Fruit fly (Drosophila melanogaster) whole organism, embryonic: ENCODE results near the gene RpS25.

Experiments
- ATbp ChIP-seq: fragments of 200-800 bp; sonication (Bioruptor generic); optimal IDR thresholded peaks from 2 replicates; lab custom pipeline; 2017; ENCODE audit warnings: missing biosample characterization, mild to moderate bottlenecking, missing genetic modification characterization, missing genetic modification reagents
- CG10366 ChIP-seq: fragments of 200-800 bp; sonication (Bioruptor generic); IDR thresholded peaks from 2 replicates; pipeline ENCODE4 v1.3.6; 2022; ENCODE audit warnings: missing biosample characterization, missing genetic modification characterization
- CG11398 ChIP-seq: fragments of 200-800 bp; sonication (Bioruptor generic); optimal IDR thresholded peaks from 2 replicates; lab custom pipeline; 2016; ENCODE audit warnings: missing biosample characterization, missing genetic modification characterization
- CG11695 ChIP-seq: fragments of 200-800 bp; sonication (Bioruptor generic); IDR thresholded peaks from 3 replicates; pipeline ENCODE4 v1.3.6; 2022; ENCODE audit warnings: missing biosample characterization, missing genetic modification characterization
- CG11696 ChIP-seq: fragments of 200-800 bp; sonication (Bioruptor generic); IDR thresholded peaks from 2 replicates; pipeline ENCODE4 v1.3.6; 2022; ENCODE audit warnings: missing biosample characterization, missing genetic modification characterization
- CG1603 ChIP-seq: fragments of 200-800 bp; sonication (Bioruptor generic); optimal IDR thresholded peaks from 2 replicates; lab custom pipeline; 2019; ENCODE audit warnings: missing biosample characterization, mild to moderate bottlenecking, missing genetic modification characterization, moderate library complexity
- CG16815 ChIP-seq: fragments of 200-800 bp; sonication (Bioruptor generic); optimal IDR thresholded peaks from 3 replicates; lab custom pipeline; 2017; ENCODE audit warnings: missing biosample characterization, mild to moderate bottlenecking, missing genetic modification characterization
- CG17186 ChIP-seq: fragments of 200-800 bp; sonication (Bioruptor generic); optimal IDR thresholded peaks from 3 replicates; lab custom pipeline; 2017; ENCODE audit warnings: missing biosample characterization, missing genetic modification reagents, missing genetic modification characterization
- CG17328 ChIP-seq: fragments of 200-800 bp; sonication (Bioruptor generic); IDR thresholded peaks from 2 replicates; pipeline ENCODE4 v1.3.6; 2022; ENCODE audit warnings: missing biosample characterization, missing genetic modification characterization
- CG1832 ChIP-seq: fragments of 200-800 bp; sonication (Bioruptor generic); optimal IDR thresholded peaks from 2 replicates; lab custom pipeline; 2017; ENCODE audit warnings: missing biosample characterization, mild to moderate bottlenecking, missing genetic modification characterization, inconsistent platforms
- CG2120 ChIP-seq: fragments of 200-800 bp; sonication (Bioruptor generic); optimal IDR thresholded peaks from 3 replicates; lab custom pipeline; 2016; ENCODE audit warnings: missing biosample characterization, missing genetic modification characterization
- CG2889 ChIP-seq: fragments of 200-800 bp; sonication (Bioruptor generic); IDR thresholded peaks from 3 replicates; pipeline ENCODE4 v1.3.6; 2022; ENCODE audit warnings: missing biosample characterization, missing genetic modification characterization
- CG33557 ChIP-seq: fragments of 200-800 bp; sonication (Bioruptor generic); optimal IDR thresholded peaks from 2 replicates; lab custom pipeline; 2019; ENCODE audit warnings: missing biosample characterization, mild to moderate bottlenecking, missing genetic modification characterization, moderate library complexity
- CG34224 ChIP-seq: fragments of 200-800 bp; sonication (Bioruptor generic); IDR thresholded peaks from 3 replicates; pipeline ENCODE4 v1.3.6; 2022; ENCODE audit warnings: missing biosample characterization, missing genetic modification characterization; ENCODE audit not compliant: partially characterized antibody
- CG4404 ChIP-seq: fragments of 200-800 bp; sonication (Bioruptor generic); IDR thresholded peaks from 2 replicates; pipeline ENCODE4 v1.3.6; 2022; ENCODE audit warnings: missing biosample characterization, missing genetic modification characterization
- CG7372 ChIP-seq: fragments of 200-800 bp; sonication (Bioruptor generic); IDR thresholded peaks from 2 replicates; pipeline ENCODE4 v1.3.6; 2022; ENCODE audit warnings: missing biosample characterization, missing genetic modification characterization
- CG8290 ChIP-seq, 3 experiments: fragments of 200-800 bp; sonication (Bioruptor generic); optimal IDR thresholded peaks; 2 replicates each; lab custom pipeline; 2016 to 2019; ENCODE audit warnings: missing biosample characterization in 3 of 3, missing genetic modification characterization in 3 of 3, mild to moderate bottlenecking in 2 of 3, moderate library complexity in 1 of 3
- CG8388 ChIP-seq: fragments of 200-800 bp; sonication (Bioruptor generic); optimal IDR thresholded peaks from 2 replicates; lab custom pipeline; 2019; ENCODE audit warnings: missing biosample characterization, mild to moderate bottlenecking, missing genetic modification characterization, moderate library complexity
- CG8765 ChIP-seq: fragments of 200-800 bp; sonication (Bioruptor generic); IDR thresholded peaks from 2 replicates; pipeline ENCODE4 v1.3.6; 2022; ENCODE audit warnings: missing biosample characterization, missing genetic modification characterization
- CG9876 ChIP-seq: fragments of 200-800 bp; sonication (Bioruptor generic); optimal IDR thresholded peaks from 2 replicates; lab custom pipeline; 2016; ENCODE audit warnings: missing biosample characterization, missing genetic modification characterization
- CrebB ChIP-seq: fragments of 200-800 bp; sonication (Bioruptor generic); optimal IDR thresholded peaks from 3 replicates; lab custom pipeline; 2018; ENCODE audit warnings: missing biosample characterization, mild to moderate bottlenecking, missing genetic modification characterization
- Dek ChIP-seq: fragments of 200-800 bp; sonication (Bioruptor generic); optimal IDR thresholded peaks from 3 replicates; lab custom pipeline; 2019; ENCODE audit warnings: missing biosample characterization, mild to moderate bottlenecking, missing genetic modification characterization, moderate library complexity
- Dfd ChIP-seq, 2 experiments: fragments of >200 bp; optimal IDR thresholded peaks; 2 replicates each; lab custom pipeline; 2017; ENCODE audit warnings: missing biosample characterization in 2 of 2, missing genetic modification characterization in 2 of 2
- Dll ChIP-seq: fragments of 200-800 bp; sonication (Bioruptor generic); IDR thresholded peaks from 4 replicates; pipeline ENCODE4 v1.3.6; 2022; ENCODE audit warnings: missing biosample characterization, missing genetic modification characterization; ENCODE audit not compliant: partially characterized antibody
- Dref ChIP-seq: fragments of 200-800 bp; sonication (Bioruptor generic); IDR thresholded peaks from 2 replicates; pipeline ENCODE4 v1.3.6; 2022; ENCODE audit warnings: missing biosample characterization, missing genetic modification characterization
- Fer2 ChIP-seq: fragments of 200-800 bp; sonication (Bioruptor generic); optimal IDR thresholded peaks from 2 replicates; lab custom pipeline; 2018; ENCODE audit warnings: missing biosample characterization, mild to moderate bottlenecking, missing genetic modification characterization, moderate library complexity
- HLHmδ ChIP-seq: fragments of 200-800 bp; sonication (Bioruptor generic); optimal IDR thresholded peaks from 2 replicates; lab custom pipeline; 2018; ENCODE audit warnings: missing biosample characterization, mild to moderate bottlenecking, missing genetic modification characterization, moderate library complexity
- Hr3 ChIP-seq: fragments of 200-800 bp; sonication (Bioruptor generic); optimal IDR thresholded peaks from 3 replicates; lab custom pipeline; 2016; ENCODE audit warnings: missing biosample characterization, missing genetic modification characterization
- Jarid2 ChIP-seq: fragments of 200-800 bp; sonication (Bioruptor generic); optimal IDR thresholded peaks from 3 replicates; lab custom pipeline; 2017; ENCODE audit warnings: mild to moderate bottlenecking, missing biosample characterization, missing genetic modification reagents, missing genetic modification characterization
- Mrtf ChIP-seq: fragments of 200-800 bp; sonication (Bioruptor generic); IDR thresholded peaks from 3 replicates; pipeline ENCODE4 v1.3.6; 2022; ENCODE audit warnings: missing biosample characterization, missing genetic modification characterization
- NC2α ChIP-seq: fragments of 200-800 bp; sonication (Bioruptor generic); optimal IDR thresholded peaks from 2 replicates; lab custom pipeline; 2016; ENCODE audit warnings: missing biosample characterization, missing genetic modification characterization
- Nf-YA ChIP-seq: fragments of 200-800 bp; sonication (Bioruptor generic); IDR thresholded peaks from 2 replicates; pipeline ENCODE4 v1.3.6; 2022; ENCODE audit warnings: missing biosample characterization, missing genetic modification characterization
- Nf-YB ChIP-seq: fragments of 200-800 bp; sonication (Bioruptor generic); optimal IDR thresholded peaks from 3 replicates; lab custom pipeline; 2019; ENCODE audit warnings: missing biosample characterization, mild to moderate bottlenecking, missing genetic modification characterization, moderate library complexity
- Rx ChIP-seq: fragments of 200-800 bp; sonication (Bioruptor generic); IDR thresholded peaks from 2 replicates; pipeline ENCODE4 v1.3.6; 2022; ENCODE audit warnings: missing biosample characterization, missing genetic modification characterization
- Sox100B ChIP-seq: fragments of 200-800 bp; sonication (Bioruptor generic); optimal IDR thresholded peaks from 3 replicates; lab custom pipeline; 2018; ENCODE audit warnings: missing biosample characterization, mild to moderate bottlenecking, missing genetic modification characterization
- Sry-δ ChIP-seq: fragments of 200-800 bp; sonication (Bioruptor generic); optimal IDR thresholded peaks from 2 replicates; lab custom pipeline; 2016; ENCODE audit warnings: missing biosample characterization, missing genetic modification characterization
- aop ChIP-seq: fragments of 200-800 bp; sonication (Bioruptor generic); IDR thresholded peaks from 2 replicates; pipeline ENCODE4 v1.3.6; 2022; ENCODE audit warnings: missing biosample characterization, missing genetic modification characterization
- ap ChIP-seq: fragments of 200-800 bp; sonication (Bioruptor generic); IDR thresholded peaks from 2 replicates; pipeline ENCODE4 v1.3.6; 2022; ENCODE audit warnings: missing biosample characterization, missing genetic modification characterization
- bab2 ChIP-seq: fragments of 200-800 bp; sonication (Bioruptor generic); optimal IDR thresholded peaks from 2 replicates; lab custom pipeline; 2016; ENCODE audit warnings: missing biosample characterization, missing genetic modification characterization
- chinmo ChIP-seq: fragments of 200-800 bp; sonication (Bioruptor generic); IDR thresholded peaks from 4 replicates; pipeline ENCODE4 v1.3.6; 2022; ENCODE audit warnings: missing biosample characterization, missing genetic modification characterization; ENCODE audit not compliant: partially characterized antibody
- corto ChIP-seq: fragments of 200-800 bp; sonication (Bioruptor generic); optimal IDR thresholded peaks from 2 replicates; lab custom pipeline; 2016; ENCODE audit warnings: missing biosample characterization, mild to moderate bottlenecking, missing genetic modification characterization, moderate library complexity
- emc ChIP-seq: fragments of 200-800 bp; sonication (Bioruptor generic); optimal IDR thresholded peaks from 2 replicates; lab custom pipeline; 2016; ENCODE audit warnings: missing biosample characterization, missing genetic modification characterization
- gce ChIP-seq: fragments of 200-800 bp; sonication (Bioruptor generic); IDR thresholded peaks from 3 replicates; pipeline ENCODE4 v1.3.6; 2022; ENCODE audit warnings: missing biosample characterization, missing genetic modification characterization
- insv ChIP-seq, 2 experiments: fragments of 200-800 bp; sonication (Bioruptor generic); optimal IDR thresholded peaks; 3 replicates each; lab custom pipeline; 2016 to 2018; ENCODE audit warnings: missing biosample characterization in 2 of 2, missing genetic modification characterization in 2 of 2
- otp ChIP-seq: fragments of 200-800 bp; sonication (Bioruptor generic); IDR thresholded peaks from 3 replicates; pipeline ENCODE4, ENCODE4 v1.3.6; 2022; ENCODE audit warnings: missing biosample characterization, missing genetic modification characterization
- pb ChIP-seq: fragments of 200-800 bp; sonication (Bioruptor generic); optimal IDR thresholded peaks from 3 replicates; lab custom pipeline; 2016; ENCODE audit warnings: missing biosample characterization, missing genetic modification characterization
- sens-2 ChIP-seq: fragments of 200-800 bp; sonication (Bioruptor generic); IDR thresholded peaks from 2 replicates; pipeline ENCODE4 v1.3.6; 2022; ENCODE audit warnings: missing biosample characterization, missing genetic modification characterization
- sim ChIP-seq: fragments of 200-800 bp; sonication (Bioruptor generic); IDR thresholded peaks from 2 replicates; pipeline ENCODE4 v1.3.6; 2022; ENCODE audit warnings: missing biosample characterization, missing genetic modification characterization
- toy ChIP-seq: fragments of 200-800 bp; sonication (Bioruptor generic); IDR thresholded peaks from 2 replicates; pipeline ENCODE4 v1.3.6; 2022; ENCODE audit warnings: missing biosample characterization, missing genetic modification characterization
- zfh2 ChIP-seq: fragments of 200-800 bp; sonication (Bioruptor generic); optimal IDR thresholded peaks from 2 replicates; lab custom pipeline; 2016; ENCODE audit warnings: missing biosample characterization, missing genetic modification characterization

The RpS25 gene

DNA sequence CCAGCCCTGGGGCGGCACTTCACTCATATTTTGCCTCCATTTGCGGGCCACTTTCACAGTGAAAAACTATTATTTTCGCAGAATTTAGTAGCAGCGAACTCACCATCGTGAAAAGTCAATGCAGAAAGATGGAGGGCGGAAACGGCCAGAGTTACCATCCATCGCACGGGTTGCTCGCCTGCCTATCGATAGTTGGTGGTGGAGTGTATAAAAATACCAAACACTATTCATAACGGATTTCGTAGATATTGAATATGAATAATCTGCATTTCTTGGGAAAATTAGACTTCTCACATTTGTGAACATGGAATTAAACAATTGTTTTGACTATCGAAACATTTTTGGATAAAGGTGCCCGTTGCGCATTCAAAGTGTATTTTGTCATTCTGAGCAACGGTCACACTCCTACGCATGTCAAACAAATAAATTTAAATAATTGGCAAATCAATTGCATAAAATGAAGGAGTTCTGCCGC, at the start of gene RpS25, which contains the start of gene CG4820 (continued):
- TF ChIP-seq CG17328 (GFP tag; lab: Robert Waterston, UW) (peak; percentile 87), Hr3 (GFP tag; lab: Kevin White, UChicago) (peak; percentile 71), toy (peak; percentile 36; the same call in 1 of the 2 replicates), Nf-YB (peak; percentile 77), CG4404 (GFP tag; lab: Robert Waterston, UW) (peak; percentile 35; the same call in 1 of the 2 replicates), sim (GFP tag; lab: Robert Waterston, UW) (peak; percentile 71), zfh2 (peak; percentile 70), otp (GFP tag; lab: Robert Waterston, UW) (peak; percentile 90), CG16815 (GFP tag; lab: Kevin White, UChicago) (peak; percentile 57), NC2α (GFP tag; lab: Kevin White, UChicago) (peak; percentile 84), Rx (GFP tag; lab: Robert Waterston, UW) (peak; percentile 79), HLHmδ (GFP tag; lab: Kevin White, UChicago) (peak; percentile 99), CG33557 (GFP tag; lab: Kevin White, UChicago) (peak; percentile 92), CG8765 (no peak), Dfd (GFP tag; optimal IDR thresholded peaks at IDR 0.05; lab: Kevin White, UChicago) (no peak), Dek (tag; lab: Kevin White, UChicago) (peak; percentile 71), Dll (GFP tag; lab: Robert Waterston, UW) (peak; percentile 93), CG2889 (0 out of 3 replicates have a peak, but pooled peaks have one; percentile 21), gce (GFP tag; lab: Robert Waterston, UW) (peak; percentile 86; the same call in 2 of the 3 replicates), corto (GFP tag; lab: Kevin White, UChicago) (no peak), Fer2 (tag; lab: Kevin White, UChicago) (peak; percentile 85), pb (peak; percentile 93), CG11695 (GFP tag; lab: Robert Waterston, UW) (peak; percentile 81), CG8290 (GFP tag; optimal IDR thresholded peaks at IDR 0.05; lab: Kevin White, UChicago) (peak; percentile 89), CG8290 (tag; optimal IDR thresholded peaks at IDR 0.05; lab: Kevin White, UChicago) (peak; percentile 89 to 97), Sry-δ (GFP tag; lab: Kevin White, UChicago) (peak; percentile 92), CG7372 (GFP tag; lab: Robert Waterston, UW) (peak; percentile 82), chinmo (GFP tag; lab: Robert Waterston, UW) (no peak), emc (GFP tag; lab: Kevin White, UChicago) (peak; percentile 90), CG1832 (GFP tag; lab: Kevin White, UChicago) (no peak), Mrtf (GFP tag; lab: Robert Waterston, UW) (peak; percentile 82), Nf-YA (GFP tag; lab: Robert Waterston, UW) (peak; percentile 79), CrebB (tag; lab: Kevin White, UChicago) (peak; percentile 97), ap (GFP tag; lab: Robert Waterston, UW) (peak; percentile 71), CG1603 (peak; percentile 97), CG9876 (GFP tag; lab: Kevin White, UChicago) (peak; percentile 92), Jarid2 (GFP tag; lab: Kevin White, UChicago) (peak; percentile 75), CG10366 (GFP tag; lab: Robert Waterston, UW) (peak; percentile 76), sens-2 (GFP tag; lab: Robert Waterston, UW) (peak; percentile 89), insv (GFP tag; optimal IDR thresholded peaks at IDR 0.05; lab: Kevin White, UChicago) (peak in 1 of 2 experiments; percentile 84), CG11398 (peak; percentile 92), Dref (GFP tag; lab: Robert Waterston, UW) (peak; percentile 78), CG11696 (GFP tag; lab: Robert Waterston, UW) (peak; percentile 42), ATbp (GFP tag; lab: Kevin White, UChicago) (peak; percentile 87), CG8388 (GFP tag; lab: Kevin White, UChicago) (peak; percentile 82), Sox100B (GFP tag; lab: Kevin White, UChicago) (peak; percentile 92), CG2120 (GFP tag; lab: Kevin White, UChicago) (peak; percentile 78), bab2 (GFP tag; lab: Kevin White, UChicago) (peak; percentile 75), CG17186 (GFP tag; lab: Kevin White, UChicago) (peak; percentile 98), CG34224 (GFP tag; lab: Robert Waterston, UW) (peak; percentile 88), aop (GFP tag; lab: Robert Waterston, UW) (0 out of 2 replicates have a peak, but pooled peaks have one; percentile 15)
